Worm (Caenorhabditis elegans) whole organism, L4/young adult: ENCODE results near the gene srv-19.

Experiments
- W03F9.2 ChIP-seq: fragments of 150-350 bp; optimal IDR thresholded peaks from 2 replicates; lab custom pipeline; 2014; ENCODE audit warnings: missing biosample characterization, missing genetic modification characterization
- dao-5 ChIP-seq: sonication (generic microtip); optimal IDR thresholded peaks from 2 replicates; lab custom pipeline; 2016; ENCODE audit warnings: missing genotype, missing genetic modification characterization, moderate library complexity, missing compliant biosample characterization
- him-1 ChIP-seq: sonication (generic microtip); optimal IDR thresholded peaks from 2 replicates; lab custom pipeline; 2016; ENCODE audit warnings: missing genotype, missing genetic modification reagents, missing genetic modification characterization, missing compliant biosample characterization

The srv-19 gene

ce11 chrIV:5832801-5833200 lies 40.9 kb downstream of the srv-19 start:
- no peak for TF ChIP-seq W03F9.2 (tag; lab: Kevin White, UChicago)
- no peak for TF ChIP-seq dao-5 (tag; lab: Kevin White, UChicago)
- no peak for TF ChIP-seq him-1

- no peak for TF ChIP-seq dao-5 (tag; lab: Kevin White, UChicago)
- no peak for TF ChIP-seq W03F9.2 (tag; lab: Kevin White, UChicago)
- TF ChIP-seq him-1 = no peak
Observed at ce11 chrIV:5824493-5824892, 49.2 kb downstream of the srv-19 start, which contains the start of gene egal-1. Gene egal-1, plus strand, starts transcription at chrIV:5824793.

ce11 chrIV:5821997-5822396 lies 51.7 kb downstream of the srv-19 start:
- TF ChIP-seq dao-5 (tag; lab: Kevin White, UChicago) (no peak), W03F9.2 (tag; lab: Kevin White, UChicago) (no peak), him-1 (no peak)
